Worm (Caenorhabditis elegans) whole organism, L1 larva: ENCODE data around the gene srd-1.

Experiments
- egl-13 ChIP-seq: sonication (generic microtip); optimal IDR thresholded peaks from 2 replicates; lab custom pipeline; 2016; ENCODE audit warnings: missing genotype, missing genetic modification reagents, missing genetic modification characterization, missing compliant biosample characterization
- lin-13 ChIP-seq: fragments of 150-350 bp; optimal IDR thresholded peaks from 2 replicates; lab custom pipeline; 2014; ENCODE audit warnings: missing biosample characterization, missing genetic modification reagents, missing genetic modification characterization
- nhr-76 ChIP-seq: sonication (generic microtip); optimal IDR thresholded peaks from 2 replicates; lab custom pipeline; 2017; ENCODE audit warnings: missing biosample characterization, missing genetic modification characterization
- sptf-1 ChIP-seq: fragments of 150-350 bp; optimal IDR thresholded peaks from 2 replicates; lab custom pipeline; 2014; ENCODE audit warnings: missing biosample characterization, missing genetic modification characterization
- xbp-1 ChIP-seq: sonication (generic microtip); optimal IDR thresholded peaks from 2 replicates; lab custom pipeline; 2016; ENCODE audit warnings: missing genetic modification characterization, missing compliant biosample characterization

- TF ChIP-seq lin-13 (GFP tag; lab: Kevin White, UChicago) (no peak), sptf-1 (tag; lab: Kevin White, UChicago) (no peak), xbp-1 (tag; lab: Kevin White, UChicago) (no peak), nhr-76 (tag; lab: Kevin White, UChicago) (no peak), egl-13 (no peak)
These were observed 44.5 kb upstream of the srd-1 start, which contains the start of gene srh-135 for ce11 chrII:10227030-10227429.
